Worm (Caenorhabditis elegans) whole organism, midembryonic: ENCODE results near the gene Y54F10BM.21.

Experiments used
- cog-1 ChIP-seq: sonication (generic microtip); optimal IDR thresholded peaks from 2 replicates; lab custom pipeline; 2016; ENCODE audit warnings: missing genetic modification characterization, missing compliant biosample characterization
- flt-1 ChIP-seq: fragments of 200-800 bp; sonication (Bioruptor generic); IDR thresholded peaks from 2 replicates; pipeline ENCODE4 v1.3.6; 2022; ENCODE audit warnings: missing genetic modification characterization, missing compliant biosample characterization
- klf-2 ChIP-seq: fragments of 200-800 bp; sonication (Bioruptor generic); conservative IDR thresholded peaks from 2 replicates; pipeline ENCODE4 v1.3.6; 2022; ENCODE audit warnings: missing genetic modification reagents, missing genetic modification characterization, missing compliant biosample characterization
- med-1 ChIP-seq: sonication (generic microtip); optimal IDR thresholded peaks from 2 replicates; lab custom pipeline; 2017; ENCODE audit warnings: missing genetic modification characterization, mild to moderate bottlenecking, missing compliant biosample characterization, antibody characterized with exemption, missing genetic modification reagents; ENCODE audit not compliant: insufficient read depth
- ref-1 ChIP-seq: fragments of 200-800 bp; sonication (Bioruptor generic); conservative IDR thresholded peaks from 2 replicates; pipeline ENCODE4 v1.3.6; 2022; ENCODE audit warnings: missing genetic modification reagents, missing genetic modification characterization, missing compliant biosample characterization
- tab-1 ChIP-seq: fragments of 200-800 bp; sonication (Bioruptor generic); IDR thresholded peaks from 2 replicates; pipeline ENCODE4 v1.3.6; 2022; ENCODE audit warnings: missing genetic modification characterization, missing compliant biosample characterization
- ztf-23 ChIP-seq: fragments of 200-800 bp; sonication (Bioruptor generic); IDR thresholded peaks from 2 replicates; pipeline ENCODE4 v1.3.6; 2022; ENCODE audit warnings: missing genetic modification reagents, missing genetic modification characterization, missing compliant biosample characterization
- ztf-29 ChIP-seq: fragments of 200-800 bp; sonication (Bioruptor generic); IDR thresholded peaks from 2 replicates; pipeline ENCODE4 v1.3.6; 2022; ENCODE audit warnings: missing genetic modification reagents, missing genetic modification characterization, missing compliant biosample characterization

DNA sequence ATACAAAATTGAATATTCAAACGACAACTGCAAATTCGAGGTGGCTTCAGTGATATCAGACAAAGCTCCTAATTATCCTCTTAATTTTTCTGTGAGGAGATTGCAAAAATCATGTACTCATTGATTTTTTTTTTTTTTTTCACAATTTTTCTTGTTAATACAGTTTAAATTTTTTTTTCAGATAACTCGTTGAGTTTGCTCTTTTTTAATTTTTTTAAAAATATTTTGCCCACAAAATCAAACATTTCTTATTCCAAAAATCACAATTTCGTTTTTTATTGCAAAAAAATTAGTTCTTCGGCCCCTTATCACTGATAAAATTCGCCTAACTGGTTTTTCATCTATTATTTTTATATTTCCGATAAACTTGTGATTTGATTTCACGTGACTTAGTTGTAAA, at the start of gene Y54F10BM.21:
- TF ChIP-seq flt-1 (GFP tag; lab: Robert Waterston, UW) (no peak), ref-1 (GFP tag; lab: Robert Waterston, UW) (no peak), tab-1 (GFP tag; lab: Robert Waterston, UW) (no peak), ztf-23 (GFP tag; lab: Robert Waterston, UW) (no peak), klf-2 (no peak), ztf-29 (GFP tag; lab: Robert Waterston, UW) (no peak), med-1 (GFP tag; lab: Kevin White, UChicago) (no peak), cog-1 (no peak)
